Fruit fly (Drosophila melanogaster) whole organism, embryonic: ENCODE measurements around the gene SkpA.

Source experiments
- CG10979 ChIP-seq: fragments of 200-800 bp; sonication (Bioruptor generic); optimal IDR thresholded peaks from 2 replicates; lab custom pipeline; 2018; ENCODE audit warnings: missing biosample characterization, mild to moderate bottlenecking, missing genetic modification characterization, moderate library complexity
- CG17361 ChIP-seq: fragments of 200-800 bp; sonication (Bioruptor generic); IDR thresholded peaks from 3 replicates; pipeline ENCODE4 v1.3.6; 2022; ENCODE audit warnings: missing biosample characterization, missing genetic modification characterization
- CG17612 ChIP-seq: fragments of 200-800 bp; sonication (Bioruptor generic); IDR thresholded peaks from 2 replicates; pipeline ENCODE4 v1.3.6; 2022; ENCODE audit warnings: missing biosample characterization, missing genetic modification characterization
- CG18011 ChIP-seq: fragments of 200-800 bp; sonication (Bioruptor generic); optimal IDR thresholded peaks from 2 replicates; lab custom pipeline; 2017; ENCODE audit warnings: missing biosample characterization, missing genetic modification characterization, mild to moderate bottlenecking, moderate library complexity, missing genotype
- Dek ChIP-seq: fragments of 200-800 bp; sonication (Bioruptor generic); optimal IDR thresholded peaks from 3 replicates; lab custom pipeline; 2019; ENCODE audit warnings: missing biosample characterization, mild to moderate bottlenecking, missing genetic modification characterization, moderate library complexity
- Sin3A ChIP-seq: fragments of >200 bp; optimal IDR thresholded peaks from 2 replicates; lab custom pipeline; 2018
- az2 ChIP-seq: fragments of 200-800 bp; sonication (Bioruptor generic); optimal IDR thresholded peaks from 3 replicates; lab custom pipeline; 2016; ENCODE audit warnings: missing biosample characterization, missing genetic modification characterization

DNA sequence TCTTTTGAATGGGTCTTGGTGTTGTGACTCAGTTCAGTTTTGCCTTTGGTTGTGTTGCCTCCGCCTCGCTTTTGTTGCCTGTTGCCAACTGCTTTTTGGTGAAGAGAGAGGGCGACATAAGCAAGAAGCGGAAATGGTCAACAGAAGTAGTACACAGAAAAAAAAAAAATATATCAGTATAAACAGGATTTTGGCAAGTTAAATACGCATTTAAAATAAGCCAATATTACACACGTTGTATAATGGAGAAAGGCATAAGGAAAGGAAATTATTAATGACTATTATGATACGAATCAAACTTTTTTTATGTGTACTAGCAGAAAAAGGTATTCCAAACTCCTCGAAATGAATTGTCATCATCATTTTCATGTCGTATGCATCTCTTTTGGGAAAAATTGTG is 40.1 kb downstream of the SkpA start:
- TF ChIP-seq Sin3A (lab: Kevin White, UChicago) (no peak), CG17612 (no peak), CG10979 (tag; lab: Kevin White, UChicago) (peak; percentile 58), CG18011 (no peak), CG17361 (GFP tag; lab: Robert Waterston, UW) (no peak), az2 (no peak), Dek (tag; lab: Kevin White, UChicago) (no peak)
